Worm (Caenorhabditis elegans) whole organism, late embryonic: ENCODE measurements around the gene hda-10.

Experiments
- C08G9.2 ChIP-seq: sonication (generic microtip); optimal IDR thresholded peaks from 2 replicates; lab custom pipeline; 2016; ENCODE audit warnings: mild to moderate bottlenecking, missing genetic modification characterization, moderate library complexity, missing compliant biosample characterization
- F13H6.1 ChIP-seq: sonication (generic microtip); optimal IDR thresholded peaks from 2 replicates; lab custom pipeline; 2016; ENCODE audit warnings: missing genetic modification characterization, missing compliant biosample characterization
- ceh-14 ChIP-seq: sonication (generic microtip); optimal IDR thresholded peaks from 2 replicates; lab custom pipeline; 2016; ENCODE audit warnings: missing genotype, missing genetic modification characterization, missing compliant biosample characterization
- ceh-18 ChIP-seq: sonication (generic microtip); optimal IDR thresholded peaks from 2 replicates; lab custom pipeline; 2016; ENCODE audit warnings: missing genetic modification characterization, missing compliant biosample characterization
- ceh-19 ChIP-seq: fragments of 200-800 bp; sonication (Bioruptor generic); optimal IDR thresholded peaks from 2 replicates; lab custom pipeline; 2018; ENCODE audit warnings: mild to moderate bottlenecking, missing genetic modification characterization, missing compliant biosample characterization
- ceh-2 ChIP-seq: sonication (generic microtip); optimal IDR thresholded peaks from 2 replicates; lab custom pipeline; 2016; ENCODE audit warnings: missing genotype, missing genetic modification characterization, missing compliant biosample characterization
- ceh-24 ChIP-seq: sonication (generic microtip); optimal IDR thresholded peaks from 2 replicates; lab custom pipeline; 2016; ENCODE audit warnings: mild to moderate bottlenecking, missing genetic modification characterization, missing compliant biosample characterization
- ceh-30 ChIP-seq: fragments of 150-350 bp; optimal IDR thresholded peaks from 2 replicates; lab custom pipeline; 2014; ENCODE audit warnings: missing biosample characterization, missing genetic modification characterization
- ceh-31 ChIP-seq: sonication (generic microtip); optimal IDR thresholded peaks from 2 replicates; lab custom pipeline; 2016; ENCODE audit warnings: missing genetic modification characterization, missing compliant biosample characterization
- ceh-48 ChIP-seq: sonication (generic microtip); optimal IDR thresholded peaks from 2 replicates; lab custom pipeline; 2016; ENCODE audit warnings: missing genetic modification characterization, inconsistent platforms, missing compliant biosample characterization
- ceh-6 ChIP-seq: fragments of 200-800 bp; sonication (Bioruptor generic); optimal IDR thresholded peaks from 2 replicates; lab custom pipeline; 2018; ENCODE audit warnings: mild to moderate bottlenecking, missing genetic modification characterization, missing compliant biosample characterization
- elt-4 ChIP-seq: sonication (generic microtip); optimal IDR thresholded peaks from 2 replicates; lab custom pipeline; 2016; ENCODE audit warnings: missing genetic modification characterization, missing compliant biosample characterization
- ets-4 ChIP-seq: sonication (generic microtip); optimal IDR thresholded peaks from 2 replicates; lab custom pipeline; 2016; ENCODE audit warnings: missing genetic modification characterization, missing compliant biosample characterization
- fkh-6 ChIP-seq: sonication (generic microtip); optimal IDR thresholded peaks from 2 replicates; lab custom pipeline; 2016; ENCODE audit warnings: missing genetic modification characterization, missing compliant biosample characterization
- gmeb-2 ChIP-seq: sonication (generic microtip); optimal IDR thresholded peaks from 2 replicates; lab custom pipeline; 2016; ENCODE audit warnings: missing genetic modification characterization, inconsistent platforms, missing compliant biosample characterization
- hlh-30 ChIP-seq: sonication (generic microtip); optimal IDR thresholded peaks from 2 replicates; lab custom pipeline; 2017; ENCODE audit warnings: antibody characterized with exemption, missing genetic modification characterization, missing compliant biosample characterization; ENCODE audit not compliant: insufficient read depth
- hlh-6 ChIP-seq: sonication (generic microtip); optimal IDR thresholded peaks from 2 replicates; lab custom pipeline; 2016; ENCODE audit warnings: missing genotype, missing genetic modification characterization, missing compliant biosample characterization
- lin-11 ChIP-seq: fragments of 200-800 bp; sonication (Bioruptor generic); optimal IDR thresholded peaks from 2 replicates; lab custom pipeline; 2018; ENCODE audit warnings: mild to moderate bottlenecking, missing genetic modification characterization, missing compliant biosample characterization
- madf-2 ChIP-seq: sonication (generic microtip); optimal IDR thresholded peaks from 2 replicates; lab custom pipeline; 2017; ENCODE audit warnings: missing genetic modification characterization, missing compliant biosample characterization
- mec-3 ChIP-seq: sonication (generic microtip); optimal IDR thresholded peaks from 2 replicates; lab custom pipeline; 2016; ENCODE audit warnings: borderline replicate concordance, missing genetic modification characterization, missing compliant biosample characterization
- nfya-1 ChIP-seq: sonication (generic microtip); optimal IDR thresholded peaks from 2 replicates; lab custom pipeline; 2017; ENCODE audit warnings: missing genetic modification characterization, mild to moderate bottlenecking, missing compliant biosample characterization, antibody characterized with exemption, moderate library complexity
- pag-3 ChIP-seq: sonication (generic microtip); optimal IDR thresholded peaks from 2 replicates; lab custom pipeline; 2016; ENCODE audit warnings: missing compliant biosample characterization, missing genetic modification characterization, borderline replicate concordance
- pat-9 ChIP-seq: fragments of 200-800 bp; sonication (Bioruptor generic); optimal IDR thresholded peaks from 2 replicates; lab custom pipeline; 2018; ENCODE audit warnings: mild to moderate bottlenecking, missing genetic modification characterization, moderate library complexity, missing compliant biosample characterization
- pax-1 ChIP-seq: fragments of 150-350 bp; optimal IDR thresholded peaks from 2 replicates; lab custom pipeline; 2014; ENCODE audit warnings: missing biosample characterization, missing genetic modification characterization
- pqm-1 ChIP-seq: sonication (generic microtip); optimal IDR thresholded peaks from 2 replicates; lab custom pipeline; 2016; ENCODE audit warnings: missing genetic modification characterization, missing compliant biosample characterization
- ref-2 ChIP-seq: sonication (generic microtip); optimal IDR thresholded peaks from 2 replicates; lab custom pipeline; 2016; ENCODE audit warnings: missing genetic modification characterization, missing compliant biosample characterization
- rnt-1 ChIP-seq: sonication (generic microtip); optimal IDR thresholded peaks from 2 replicates; lab custom pipeline; 2016; ENCODE audit warnings: missing genetic modification characterization, missing compliant biosample characterization
- sdc-2 ChIP-seq: sonication (generic microtip); optimal IDR thresholded peaks from 2 replicates; lab custom pipeline; 2016; ENCODE audit warnings: missing genotype, missing genetic modification characterization, missing compliant biosample characterization
- sox-2 ChIP-seq: fragments of 200-800 bp; sonication (Bioruptor generic); IDR thresholded peaks from 2 replicates; pipeline ENCODE4 v1.3.6; 2022; ENCODE audit warnings: missing genetic modification reagents, missing genetic modification characterization, missing compliant biosample characterization
- sox-4 ChIP-seq: sonication (generic microtip); optimal IDR thresholded peaks from 2 replicates; lab custom pipeline; 2017; ENCODE audit warnings: mild to moderate bottlenecking, missing genetic modification characterization, inconsistent platforms, missing compliant biosample characterization
- tbx-2 ChIP-seq: sonication (generic microtip); optimal IDR thresholded peaks from 2 replicates; lab custom pipeline; 2016; ENCODE audit warnings: missing genetic modification characterization, missing compliant biosample characterization
- unc-3 ChIP-seq, 2 experiments: fragments of 200-800 bp in 1 of 2; sonication (Bioruptor generic) in 1 of 2; sonication (generic microtip) in 1 of 2; conservative IDR thresholded peaks in 1 of 2; optimal IDR thresholded peaks in 1 of 2; 2 replicates each; pipeline versions ENCODE4 v1.3.6 to Lab custom; 2016 to 2022; ENCODE audit warnings: missing compliant biosample characterization in 2 of 2, missing genetic modification characterization in 2 of 2, missing genetic modification reagents in 1 of 2
- unc-42 ChIP-seq: sonication (generic microtip); optimal IDR thresholded peaks from 2 replicates; lab custom pipeline; 2016; ENCODE audit warnings: missing genotype, missing genetic modification characterization, missing compliant biosample characterization
- unc-55 ChIP-seq: sonication (generic microtip); optimal IDR thresholded peaks from 2 replicates; lab custom pipeline; 2017; ENCODE audit warnings: missing biosample characterization, missing genetic modification reagents, missing genetic modification characterization
- unc-86 ChIP-seq: sonication (generic microtip); optimal IDR thresholded peaks from 2 replicates; lab custom pipeline; 2016; ENCODE audit warnings: missing genetic modification characterization, missing compliant biosample characterization

hda-10 gene

ce11 chrII:13877994-13878393, 4.5 kb upstream of the hda-10 start:
- TF ChIP-seq pat-9 (tag; lab: Kevin White, UChicago) (no peak), unc-55 (no peak), gmeb-2 (tag; lab: Kevin White, UChicago) (no peak), hlh-30 (no peak), sox-2 (GFP tag; lab: Robert Waterston, UW) (no peak), ceh-2 (tag; lab: Kevin White, UChicago) (no peak), fkh-6 (tag; lab: Kevin White, UChicago) (no peak), mec-3 (tag; lab: Kevin White, UChicago) (no peak), ref-2 (no peak)

ce11 chrII:13879589-13879988, 2.9 kb upstream of the hda-10 start:
- TF ChIP-seq C08G9.2 (tag; lab: Kevin White, UChicago), result no peak
- no peak for TF ChIP-seq ceh-31 (tag; lab: Kevin White, UChicago)
- no peak for TF ChIP-seq pag-3 (tag; lab: Kevin White, UChicago)
- no peak for TF ChIP-seq ceh-24
- no peak for TF ChIP-seq ceh-14 (tag; lab: Kevin White, UChicago)
- no peak for TF ChIP-seq sdc-2 (tag; lab: Kevin White, UChicago)
- no peak for TF ChIP-seq sox-4 (tag; lab: Kevin White, UChicago)
- no peak for TF ChIP-seq ets-4 (tag; lab: Kevin White, UChicago)
- TF ChIP-seq, all 69 proteins: peak for 0

ce11 chrII:13886431-13886830, 3.9 kb downstream of the hda-10 start:
- no peak for TF ChIP-seq rnt-1
- TF ChIP-seq F13H6.1 (tag; lab: Kevin White, UChicago), result no peak
- no peak for TF ChIP-seq pqm-1 (tag; lab: Kevin White, UChicago)
- no peak for TF ChIP-seq ref-2
- TF ChIP-seq tbx-2 (tag; lab: Kevin White, UChicago), result no peak
- no peak for TF ChIP-seq ceh-31 (tag; lab: Kevin White, UChicago)
- peak; percentile 5 for TF ChIP-seq hlh-6 (tag; lab: Kevin White, UChicago)
- no peak for TF ChIP-seq madf-2
- no peak for TF ChIP-seq ceh-48
- TF ChIP-seq unc-86 (tag; lab: Kevin White, UChicago), result no peak
- no peak for TF ChIP-seq unc-3 (GFP tag; conservative IDR thresholded peaks at IDR 0.05; lab: Robert Waterston, UW)
- TF ChIP-seq unc-3 (tag; optimal IDR thresholded peaks at IDR 0.05; lab: Kevin White, UChicago), result no peak
- TF ChIP-seq gmeb-2 (tag; lab: Kevin White, UChicago), result no peak
- TF ChIP-seq pat-9 (tag; lab: Kevin White, UChicago), result no peak
- no peak for TF ChIP-seq pax-1 (tag; lab: Kevin White, UChicago)
- no peak for TF ChIP-seq lin-11 (tag; lab: Kevin White, UChicago)
- TF ChIP-seq fkh-6 (tag; lab: Kevin White, UChicago), result no peak
- peak; percentile 38 for TF ChIP-seq elt-4 (tag; lab: Kevin White, UChicago)
- peak; percentile 2 for TF ChIP-seq ceh-14 (tag; lab: Kevin White, UChicago)
- no peak for TF ChIP-seq ceh-6
- TF ChIP-seq C08G9.2 (tag; lab: Kevin White, UChicago), result peak; percentile 19
- TF ChIP-seq ceh-19 (GFP tag; lab: Kevin White, UChicago), result no peak

ce11 chrII:13888278-13888677, 5.8 kb downstream of the hda-10 start, which contains the start of gene mcd-1:
mcd-1 (plus strand) TSS chrII:13888544.
- TF ChIP-seq nfya-1 (tag; lab: Kevin White, UChicago) (peak; percentile 47), fkh-6 (tag; lab: Kevin White, UChicago) (no peak), rnt-1 (peak; percentile 28), unc-42 (tag; lab: Kevin White, UChicago) (peak; percentile 90), ceh-30 (tag; lab: Kevin White, UChicago) (peak; percentile 1), ceh-18 (peak; percentile 30)
